Worm (Caenorhabditis elegans): ENCODE results near the gene F37H8.6.
A peak's percentile ranks its signal among the peaks of the same experiment; 100 is the strongest.

F37H8.6 gene

ce11 chrII:11142571-11142970 is 34.7 kb downstream of the F37H8.6 start, which contains the start of gene arrd-6:
Gene arrd-6, plus strand, starts transcription at chrII:11142739.
- TF ChIP-seq sem-4 (tag; optimal IDR thresholded peaks at IDR 0.05) = no peak
- TF ChIP-seq nhr-129 (tag; optimal IDR thresholded peaks at IDR 0.05) = peak; percentile 10
- TF ChIP-seq egl-27 (tag; optimal IDR thresholded peaks at IDR 0.05) = no peak

- no peak for TF ChIP-seq dmd-4 (tag; optimal IDR thresholded peaks at IDR 0.05)
- TF ChIP-seq zag-1 (tag; optimal IDR thresholded peaks at IDR 0.05) = no peak
- TF ChIP-seq alr-1 (tag; optimal IDR thresholded peaks at IDR 0.05) = no peak
- no peak for TF ChIP-seq lin-11 (tag; optimal IDR thresholded peaks at IDR 0.05)
- no peak for TF ChIP-seq nhr-237 (tag; optimal IDR thresholded peaks at IDR 0.05)
- no peak for TF ChIP-seq ztf-4 (tag; optimal IDR thresholded peaks at IDR 0.05)
- no peak for TF ChIP-seq ztf-11 (tag; optimal IDR thresholded peaks at IDR 0.05)
- no peak for TF ChIP-seq mdl-1 (tag; optimal IDR thresholded peaks at IDR 0.05)
- no peak for TF ChIP-seq F13H6.1 (tag; optimal IDR thresholded peaks at IDR 0.05)
- no peak for TF ChIP-seq ceh-82 (tag; optimal IDR thresholded peaks at IDR 0.05)
- TF ChIP-seq nhr-10 (tag; optimal IDR thresholded peaks at IDR 0.05) = no peak
- no peak for TF ChIP-seq nhr-6 (tag; optimal IDR thresholded peaks at IDR 0.05)
- TF ChIP-seq sma-9 (GFP tag; optimal IDR thresholded peaks at IDR 0.05) = no peak
- TF ChIP-seq sma-9 (tag; optimal IDR thresholded peaks at IDR 0.05) = no peak
- no peak for TF ChIP-seq aly-2 (tag; optimal IDR thresholded peaks at IDR 0.05)
- TF ChIP-seq sem-4 (tag; optimal IDR thresholded peaks at IDR 0.05) = no peak
Observed at ce11 chrII:11140140-11140539, 37.1 kb downstream of the F37H8.6 start, which contains the start of gene F40F8.4. Gene F40F8.4, minus strand, starts transcription at chrII:11140240.

ce11 chrII:11135773-11136172 is 41.5 kb downstream of the F37H8.6 start:
- TF ChIP-seq ceh-82 (tag; optimal IDR thresholded peaks at IDR 0.05) = no peak
- no peak for TF ChIP-seq sem-4 (tag; optimal IDR thresholded peaks at IDR 0.05)
- no peak for TF ChIP-seq nhr-10 (tag; optimal IDR thresholded peaks at IDR 0.05)
- TF ChIP-seq nhr-129 (tag; optimal IDR thresholded peaks at IDR 0.05) = peak; percentile 88
- no peak for TF ChIP-seq nhr-12 (tag; optimal IDR thresholded peaks at IDR 0.05)
- TF ChIP-seq snpc-4 (tag; optimal IDR thresholded peaks at IDR 0.05) = no peak
- TF ChIP-seq lsy-2 (tag; optimal IDR thresholded peaks at IDR 0.05) = peak in 1 of 2 experiments; percentile 39
- TF ChIP-seq ama-1 (optimal IDR thresholded peaks at IDR 0.05) = no peak
- peak; percentile 11 for TF ChIP-seq F13H6.1 (tag; optimal IDR thresholded peaks at IDR 0.05)
- no peak for TF ChIP-seq nhr-21 (tag; optimal IDR thresholded peaks at IDR 0.05)
- TF ChIP-seq nhr-77 (tag; optimal IDR thresholded peaks at IDR 0.05) = no peak

- no peak for TF ChIP-seq nhr-129 (tag; optimal IDR thresholded peaks at IDR 0.05)
- TF ChIP-seq alr-1 (tag; optimal IDR thresholded peaks at IDR 0.05) = no peak
- TF ChIP-seq nhr-77 (tag; optimal IDR thresholded peaks at IDR 0.05) = no peak
- no peak for TF ChIP-seq nhr-11 (tag; optimal IDR thresholded peaks at IDR 0.05)
- no peak for TF ChIP-seq nhr-21 (tag; optimal IDR thresholded peaks at IDR 0.05)
- no peak for TF ChIP-seq nhr-25 (tag; optimal IDR thresholded peaks at IDR 0.05)
- no peak for TF ChIP-seq lsy-2 (tag; optimal IDR thresholded peaks at IDR 0.05)
- TF ChIP-seq ztf-1 (GFP tag; conservative IDR thresholded peaks at IDR 0.05) = no peak
- no peak for TF ChIP-seq Y55F3AM.14 (GFP tag; optimal IDR thresholded peaks at IDR 0.05)
- TF ChIP-seq C34F6.9 (tag; optimal IDR thresholded peaks at IDR 0.05) = no peak
- no peak for TF ChIP-seq snpc-4 (tag; optimal IDR thresholded peaks at IDR 0.05)
- TF ChIP-seq peb-1 (tag; optimal IDR thresholded peaks at IDR 0.05) = no peak
- no peak for TF ChIP-seq nhr-6 (tag; optimal IDR thresholded peaks at IDR 0.05)
- no peak for TF ChIP-seq sma-9 (GFP tag; optimal IDR thresholded peaks at IDR 0.05)
- no peak for TF ChIP-seq sma-9 (tag; optimal IDR thresholded peaks at IDR 0.05)
- TF ChIP-seq aly-2 (tag; optimal IDR thresholded peaks at IDR 0.05) = no peak
- TF ChIP-seq egl-27 (tag; optimal IDR thresholded peaks at IDR 0.05) = no peak
- TF ChIP-seq lin-13 (GFP tag; optimal IDR thresholded peaks at IDR 0.05) = no peak
- no peak for TF ChIP-seq ama-1 (optimal IDR thresholded peaks at IDR 0.05)
- no peak for TF ChIP-seq ceh-82 (tag; optimal IDR thresholded peaks at IDR 0.05)
- TF ChIP-seq elt-1 (tag; optimal IDR thresholded peaks at IDR 0.05) = no peak
Observed at ce11 chrII:11134828-11135227, 42.4 kb downstream of the F37H8.6 start, which contains the start of gene F40F8.5. Gene F40F8.5, minus strand, starts transcription at chrII:11134928.

- TF ChIP-seq C34F6.9 (tag; optimal IDR thresholded peaks at IDR 0.05) (peak; percentile 60), dmd-4 (tag; optimal IDR thresholded peaks at IDR 0.05) (no peak), ama-1 (optimal IDR thresholded peaks at IDR 0.05) (no peak), peb-1 (tag; optimal IDR thresholded peaks at IDR 0.05) (no peak), lsy-2 (tag; optimal IDR thresholded peaks at IDR 0.05) (peak; percentile 18 to 77), nhr-129 (tag; optimal IDR thresholded peaks at IDR 0.05) (peak; percentile 1), mbf-1 (tag; optimal IDR thresholded peaks at IDR 0.05) (no peak), mab-5 (tag; optimal IDR thresholded peaks at IDR 0.05) (peak; percentile 44), crh-2 (tag; optimal IDR thresholded peaks at IDR 0.05) (peak; percentile 48), elt-1 (tag; optimal IDR thresholded peaks at IDR 0.05) (no peak), R02D3.7 (tag; optimal IDR thresholded peaks at IDR 0.05) (no peak), alr-1 (tag; optimal IDR thresholded peaks at IDR 0.05) (no peak), gmeb-1 (tag; optimal IDR thresholded peaks at IDR 0.05) (peak; percentile 94), lin-13 (GFP tag; optimal IDR thresholded peaks at IDR 0.05) (peak; percentile 54), nhr-11 (tag; optimal IDR thresholded peaks at IDR 0.05) (no peak), F13H6.1 (tag; optimal IDR thresholded peaks at IDR 0.05) (peak; percentile 15), unc-55 (GFP tag; optimal IDR thresholded peaks at IDR 0.05) (peak; percentile 80), nhr-12 (tag; optimal IDR thresholded peaks at IDR 0.05) (no peak), nhr-77 (tag; optimal IDR thresholded peaks at IDR 0.05) (no peak), skn-1 (tag; optimal IDR thresholded peaks at IDR 0.05) (no peak), nhr-25 (tag; optimal IDR thresholded peaks at IDR 0.05) (peak; percentile 38), lin-39 (tag; optimal IDR thresholded peaks at IDR 0.05) (no peak), ztf-4 (tag; optimal IDR thresholded peaks at IDR 0.05) (peak; percentile 22)
Observed at ce11 chrII:11132542-11132941, 44.7 kb downstream of the F37H8.6 start, which contains the start of gene F40F8.11. Gene F40F8.11, minus strand, starts transcription at chrII:11132590.

Data from whole organism, L2 larva.